Worm (Caenorhabditis elegans) whole organism, L4 larva: ENCODE results near the gene srh-241.
A peak's percentile ranks its signal among the peaks of the same experiment; 100 is the strongest.

Experiments used
- F26F4.8 ChIP-seq: fragments of 200-800 bp; sonication (Bioruptor generic); conservative IDR thresholded peaks from 2 replicates; pipeline ENCODE4 v1.3.6; 2022; ENCODE audit warnings: missing genetic modification characterization, missing compliant biosample characterization
- T20F7.1 ChIP-seq: fragments of 200-800 bp; sonication (Bioruptor generic); optimal IDR thresholded peaks from 2 replicates; lab custom pipeline; 2018; ENCODE audit warnings: mild to moderate bottlenecking, missing genetic modification characterization, missing compliant biosample characterization
- Y105C5A.15 ChIP-seq: fragments of 200-800 bp; sonication (Bioruptor generic); IDR thresholded peaks from 2 replicates; pipeline ENCODE4 v1.3.6; 2022; ENCODE audit warnings: missing genetic modification characterization, missing compliant biosample characterization
- ZK337.2 ChIP-seq: fragments of 200-800 bp; sonication (Bioruptor generic); IDR thresholded peaks from 2 replicates; pipeline ENCODE4 v1.3.6; 2022; ENCODE audit warnings: missing genetic modification reagents, missing genetic modification characterization, missing compliant biosample characterization
- arid-1 ChIP-seq: fragments of 200-800 bp; sonication (Bioruptor generic); conservative IDR thresholded peaks from 2 replicates; pipeline ENCODE4 v1.3.6; 2022; ENCODE audit warnings: missing genetic modification reagents, missing genetic modification characterization, missing compliant biosample characterization
- attf-4 ChIP-seq: sonication (generic microtip); optimal IDR thresholded peaks from 3 replicates; lab custom pipeline; 2017; ENCODE audit warnings: missing biosample characterization, missing genetic modification characterization
- daf-16 ChIP-seq, 3 experiments: sonication (generic microtip); optimal IDR thresholded peaks; 2 replicates each; lab custom pipeline; 2016 to 2017; ENCODE audit warnings: missing genetic modification characterization in 3 of 3, missing genetic modification reagents in 3 of 3, mild to moderate bottlenecking in 2 of 3, missing compliant biosample characterization in 2 of 3, missing biosample characterization in 1 of 3, moderate library complexity in 1 of 3
- daf-8 ChIP-seq: fragments of 200-800 bp; sonication (Bioruptor generic); IDR thresholded peaks from 2 replicates; pipeline ENCODE4 v1.3.6; 2022; ENCODE audit warnings: missing genetic modification characterization, missing compliant biosample characterization
- dmd-6 ChIP-seq: fragments of 200-800 bp; sonication (Bioruptor generic); IDR thresholded peaks from 2 replicates; pipeline ENCODE4 v1.3.6; 2022; ENCODE audit warnings: missing genetic modification reagents, missing genetic modification characterization, missing compliant biosample characterization
- dve-1 ChIP-seq: sonication (generic microtip); optimal IDR thresholded peaks from 2 replicates; lab custom pipeline; 2017; ENCODE audit warnings: antibody characterized with exemption, mild to moderate bottlenecking, missing genetic modification characterization, missing compliant biosample characterization; ENCODE audit not compliant: insufficient read depth
- egl-43 ChIP-seq: fragments of 200-800 bp; sonication (Bioruptor generic); IDR thresholded peaks from 2 replicates; pipeline ENCODE4 v1.3.6; 2022; ENCODE audit warnings: missing genetic modification reagents, missing genetic modification characterization, missing compliant biosample characterization
- fkh-10 ChIP-seq: fragments of 150-350 bp; optimal IDR thresholded peaks from 2 replicates; lab custom pipeline; 2014; ENCODE audit warnings: missing biosample characterization, missing genetic modification reagents, missing genetic modification characterization
- hlh-30 ChIP-seq: sonication (generic microtip); optimal IDR thresholded peaks from 2 replicates; lab custom pipeline; 2017; ENCODE audit warnings: antibody characterized with exemption, mild to moderate bottlenecking, missing genetic modification characterization, missing compliant biosample characterization; ENCODE audit not compliant: insufficient read depth
- lin-1 ChIP-seq: fragments of 200-800 bp; sonication (Bioruptor generic); IDR thresholded peaks from 2 replicates; pipeline ENCODE4 v1.3.6; 2022; ENCODE audit warnings: missing genetic modification reagents, missing genetic modification characterization, missing compliant biosample characterization
- lin-29 ChIP-seq: fragments of 200-800 bp; sonication (Bioruptor generic); IDR thresholded peaks from 2 replicates; pipeline ENCODE4 v1.3.6; 2022; ENCODE audit warnings: missing genetic modification reagents, missing genetic modification characterization, missing compliant biosample characterization
- mdl-1 ChIP-seq, 2 experiments: fragments of 150-350 bp in 1 of 2; sonication (generic microtip) in 1 of 2; optimal IDR thresholded peaks; 2 replicates each; lab custom pipeline; 2014 to 2017; ENCODE audit warnings: missing biosample characterization in 2 of 2, missing genetic modification characterization in 2 of 2
- mdt-29 ChIP-seq: fragments of 200-800 bp; sonication (Bioruptor generic); IDR thresholded peaks from 2 replicates; pipeline ENCODE4 v1.3.6; 2022; ENCODE audit warnings: missing genetic modification reagents, missing genetic modification characterization, missing compliant biosample characterization
- nhr-102 ChIP-seq: sonication (generic microtip); optimal IDR thresholded peaks from 2 replicates; lab custom pipeline; 2016; ENCODE audit warnings: mild to moderate bottlenecking, missing genetic modification characterization, moderate library complexity, missing compliant biosample characterization
- nhr-11 ChIP-seq: fragments of 150-350 bp; optimal IDR thresholded peaks from 2 replicates; lab custom pipeline; 2014; ENCODE audit warnings: missing biosample characterization, missing genetic modification characterization
- nhr-111 ChIP-seq: fragments of 200-800 bp; sonication (Bioruptor generic); optimal IDR thresholded peaks from 2 replicates; lab custom pipeline; 2018; ENCODE audit warnings: mild to moderate bottlenecking, missing genetic modification characterization, missing compliant biosample characterization
- nhr-28 ChIP-seq: fragments of 150-350 bp; optimal IDR thresholded peaks from 2 replicates; lab custom pipeline; 2014; ENCODE audit warnings: missing biosample characterization, missing genetic modification characterization
- nhr-48 ChIP-seq: sonication (generic microtip); optimal IDR thresholded peaks from 2 replicates; lab custom pipeline; 2016; ENCODE audit warnings: mild to moderate bottlenecking, missing genetic modification characterization, missing compliant biosample characterization
- nhr-77 ChIP-seq: fragments of 150-350 bp; optimal IDR thresholded peaks from 2 replicates; lab custom pipeline; 2014; ENCODE audit warnings: missing biosample characterization, missing genetic modification characterization
- pha-4 ChIP-seq, 2 experiments: fragments of 150-350 bp in 1 of 2; fragments of 200-800 bp in 1 of 2; sonication (Bioruptor generic) in 1 of 2; IDR thresholded peaks in 1 of 2; optimal IDR thresholded peaks in 1 of 2; 2 replicates each; pipeline versions ENCODE4 v1.3.6 to Lab custom; 2014 to 2022; ENCODE audit warnings: missing genetic modification characterization in 2 of 2, missing genetic modification reagents in 2 of 2, missing biosample characterization in 1 of 2, missing compliant biosample characterization in 1 of 2
- php-3 ChIP-seq: fragments of 200-800 bp; sonication (Bioruptor generic); IDR thresholded peaks from 2 replicates; pipeline ENCODE4 v1.3.6; 2022; ENCODE audit warnings: missing genetic modification reagents, missing genetic modification characterization, missing compliant biosample characterization
- pqm-1 ChIP-seq: sonication (generic microtip); optimal IDR thresholded peaks from 2 replicates; lab custom pipeline; 2017; ENCODE audit warnings: missing biosample characterization, missing genetic modification characterization
- set-16 ChIP-seq: fragments of 200-800 bp; sonication (Bioruptor generic); IDR thresholded peaks from 2 replicates; pipeline ENCODE4 v1.3.6; 2022; ENCODE audit warnings: missing genetic modification reagents, missing genetic modification characterization, missing compliant biosample characterization
- snpc-1.2 ChIP-seq: fragments of 200-800 bp; sonication (Bioruptor generic); IDR thresholded peaks from 2 replicates; pipeline ENCODE4 v1.3.6; 2022; ENCODE audit warnings: missing genetic modification reagents, missing genetic modification characterization, missing compliant biosample characterization
- tra-1 ChIP-seq: fragments of 200-800 bp; sonication (Bioruptor generic); IDR thresholded peaks from 2 replicates; pipeline ENCODE4 v1.3.6; 2022; ENCODE audit warnings: missing genetic modification reagents, missing genetic modification characterization, missing compliant biosample characterization
- unc-39 ChIP-seq: sonication (generic microtip); optimal IDR thresholded peaks from 2 replicates; lab custom pipeline; 2017; ENCODE audit warnings: missing biosample characterization, missing genetic modification characterization
- unc-62 ChIP-seq, 3 experiments: fragments of 150-350 bp in 1 of 3; sonication (generic microtip); optimal IDR thresholded peaks in 2 of 3; peaks in 1 of 3; 1 replicate in 1 of 3; 2 replicates in 2 of 3; lab custom pipeline; 2014 to 2017; ENCODE audit warnings: missing biosample characterization in 3 of 3, missing genetic modification characterization in 3 of 3, missing genetic modification reagents in 3 of 3, missing genotype in 1 of 3
- zag-1 ChIP-seq: fragments of 150-350 bp; optimal IDR thresholded peaks from 2 replicates; lab custom pipeline; 2014; ENCODE audit warnings: missing biosample characterization, missing genetic modification characterization
- zfp-2 ChIP-seq: sonication (generic microtip); optimal IDR thresholded peaks from 2 replicates; lab custom pipeline; 2016; ENCODE audit warnings: mild to moderate bottlenecking, missing genetic modification characterization, missing compliant biosample characterization
- zfp-3 ChIP-seq: fragments of 200-800 bp; sonication (Bioruptor generic); conservative IDR thresholded peaks from 2 replicates; pipeline ENCODE4 v1.3.6; 2022; ENCODE audit warnings: missing genetic modification reagents, missing genetic modification characterization, missing compliant biosample characterization

Gene srh-241

ce11 chrV:2855473-2855872 is 13.9 kb downstream of the srh-241 start, which contains the start of gene srj-57:
Gene srj-57 (minus strand): TSS chrV:2855573.
- TF ChIP-seq fkh-10 (GFP tag; lab: Kevin White, UChicago): no peak
- no peak for TF ChIP-seq egl-43
- no peak for TF ChIP-seq snpc-1.2 (GFP tag; lab: Robert Waterston, UW)
- no peak for TF ChIP-seq zag-1
- no peak for TF ChIP-seq mdl-1 (tag; optimal IDR thresholded peaks at IDR 0.05; lab: Kevin White, UChicago)
- no peak for TF ChIP-seq tra-1
- no peak for TF ChIP-seq hlh-30 (tag; lab: Kevin White, UChicago)
- no peak for TF ChIP-seq lin-29 (GFP tag; lab: Robert Waterston, UW)
- TF ChIP-seq arid-1 (GFP tag; lab: Robert Waterston, UW): no peak
- no peak for TF ChIP-seq nhr-48 (tag; lab: Kevin White, UChicago)
- no peak for TF ChIP-seq T20F7.1 (GFP tag; lab: Kevin White, UChicago)
- TF ChIP-seq ZK337.2 (GFP tag; lab: Robert Waterston, UW): no peak
- no peak for TF ChIP-seq zfp-2 (tag; lab: Kevin White, UChicago)
- no peak for TF ChIP-seq dve-1
- TF ChIP-seq set-16: no peak
- no peak for TF ChIP-seq lin-1 (GFP tag; lab: Robert Waterston, UW)
- TF ChIP-seq unc-39 (tag; lab: Kevin White, UChicago): no peak
- no peak for TF ChIP-seq daf-8
- no peak for TF ChIP-seq nhr-11 (tag; lab: Kevin White, UChicago)

DNA sequence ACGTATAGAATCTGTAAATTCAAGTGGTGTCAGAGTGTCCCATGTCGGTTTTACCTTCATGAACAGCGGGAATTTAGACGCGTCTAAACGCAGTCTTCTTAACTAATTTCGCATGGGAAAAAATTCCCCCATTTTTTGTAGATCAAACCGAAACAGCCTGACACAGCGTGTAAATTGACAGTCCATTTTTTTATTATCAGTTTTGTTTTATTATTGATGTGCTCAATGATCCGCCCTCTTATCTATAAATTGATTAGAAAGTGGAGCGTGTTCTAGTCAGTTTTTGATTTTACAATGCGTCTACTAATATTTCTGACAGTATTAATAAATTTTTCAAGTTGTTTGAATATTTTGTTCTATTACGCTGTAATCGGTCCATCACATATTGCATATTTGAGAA is 20.3 kb downstream of the srh-241 start, which contains the start of gene ugt-53:
Gene ugt-53 (plus strand): TSS at position 273 of the 400 bp plus-strand sequence.
- TF ChIP-seq pqm-1 (tag; lab: Kevin White, UChicago) (peak; percentile 43), nhr-28 (tag; lab: Kevin White, UChicago) (peak; percentile 84), zfp-3 (GFP tag; lab: Robert Waterston, UW) (no peak), attf-4 (tag; lab: Kevin White, UChicago) (no peak), mdt-29 (GFP tag; lab: Robert Waterston, UW) (no peak), egl-43 (no peak), daf-16 (GFP tag; optimal IDR thresholded peaks at IDR 0.05; lab: Kevin White, UChicago) (no peak), daf-16 (tag; optimal IDR thresholded peaks at IDR 0.05; lab: Kevin White, UChicago) (peak; percentile 45), dmd-6 (GFP tag; lab: Robert Waterston, UW) (peak; percentile 90), nhr-111 (GFP tag; lab: Kevin White, UChicago) (no peak), php-3 (GFP tag; lab: Robert Waterston, UW) (peak; percentile 70), nhr-77 (tag; lab: Kevin White, UChicago) (no peak), F26F4.8 (GFP tag; lab: Robert Waterston, UW) (no peak), Y105C5A.15 (GFP tag; lab: Robert Waterston, UW) (no peak), nhr-102 (no peak)

DNA sequence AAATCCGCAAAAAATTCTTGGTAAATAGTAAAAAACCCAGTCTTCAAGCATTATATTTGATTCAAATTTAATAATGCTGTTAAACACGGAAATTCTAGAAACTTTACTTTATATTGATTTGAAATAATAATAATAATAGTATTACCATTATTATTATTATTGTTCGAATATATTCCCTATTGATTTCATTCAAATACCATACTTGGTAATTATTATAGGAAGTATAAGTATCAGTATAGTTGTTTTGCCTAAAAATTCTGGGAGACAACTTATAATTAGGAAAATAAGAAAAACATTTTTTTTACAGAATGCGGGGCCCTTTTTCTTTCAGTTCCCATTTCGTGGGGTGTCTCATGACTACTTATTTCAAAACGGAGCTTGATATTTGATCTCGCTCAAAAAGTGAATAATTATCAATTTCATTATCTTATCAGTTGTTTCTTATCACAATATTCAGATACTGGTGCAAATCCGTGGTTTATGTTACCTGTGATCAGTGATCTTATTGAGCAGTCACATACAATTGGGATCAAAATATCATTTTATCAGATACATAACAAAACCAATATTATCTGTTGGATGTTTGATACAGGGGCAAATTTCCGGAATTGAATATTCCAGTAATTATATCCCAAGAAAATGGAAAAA is 21.0 kb downstream of the srh-241 start, which contains the start of gene srj-49:
Gene srj-49 (minus strand): TSS at position 51 of the 648 bp plus-strand sequence.
- no peak for TF ChIP-seq daf-16 (GFP tag; optimal IDR thresholded peaks at IDR 0.05; lab: Kevin White, UChicago)
- TF ChIP-seq daf-16 (tag; optimal IDR thresholded peaks at IDR 0.05; lab: Kevin White, UChicago): peak; percentile 56
- peak; percentile 68 for TF ChIP-seq nhr-28 (tag; lab: Kevin White, UChicago)
- TF ChIP-seq pha-4 (GFP tag; IDR thresholded peaks at IDR 0.05; lab: Robert Waterston, UW): no peak
- TF ChIP-seq pha-4 (tag; optimal IDR thresholded peaks at IDR 0.05; lab: Kevin White, UChicago): no peak
- peak; percentile 91 for TF ChIP-seq dmd-6 (GFP tag; lab: Robert Waterston, UW)
- no peak for TF ChIP-seq egl-43
- TF ChIP-seq pqm-1 (tag; lab: Kevin White, UChicago): peak; percentile 74
- no peak for TF ChIP-seq unc-62 (GFP tag; optimal IDR thresholded peaks at IDR 0.05 in 1 of 2; lab: Kevin White, UChicago)
- TF ChIP-seq unc-62 (tag; optimal IDR thresholded peaks at IDR 0.05; lab: Kevin White, UChicago): no peak
